Fruit fly (Drosophila melanogaster): Measurements from ENCODE around the gene CG42680.

Gene CG42680

DNA sequence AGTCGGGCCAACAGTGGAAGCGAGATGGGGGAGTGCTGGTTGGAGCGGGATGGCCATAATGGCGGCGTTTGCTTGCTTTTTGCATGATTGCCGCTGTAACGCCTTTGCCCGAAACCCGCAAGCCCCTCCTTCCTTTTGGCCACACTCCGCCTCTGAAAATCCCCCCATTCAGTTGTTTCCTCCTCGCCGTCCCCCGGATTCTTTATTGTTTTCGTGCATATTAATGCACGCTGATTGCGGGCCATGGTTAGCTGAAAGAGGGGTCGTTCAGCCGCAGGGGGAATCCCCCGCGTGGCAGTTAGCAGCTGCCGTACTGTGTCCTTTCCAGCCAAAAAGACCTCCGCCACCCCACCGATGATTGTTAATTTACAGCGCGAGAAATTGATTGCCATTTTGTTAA lies 35.2 kb downstream of the CG42680 start:
- TF ChIP-seq fd96Ca (GFP tag; IDR thresholded peaks at IDR 0.05) = 0 out of 3 replicates have a peak, but pooled peaks have one; percentile 28
- no peak for TF ChIP-seq CG34367 (tag; optimal IDR thresholded peaks at IDR 0.05)
- no peak for TF ChIP-seq CG10348 (GFP tag; IDR thresholded peaks at IDR 0.05)
- TF ChIP-seq CG8159 (tag; optimal IDR thresholded peaks at IDR 0.05) = no peak
- TF ChIP-seq CG8301 (tag; optimal IDR thresholded peaks at IDR 0.05) = no peak
- no peak for TF ChIP-seq D1 (tag; optimal IDR thresholded peaks at IDR 0.05)

DNA sequence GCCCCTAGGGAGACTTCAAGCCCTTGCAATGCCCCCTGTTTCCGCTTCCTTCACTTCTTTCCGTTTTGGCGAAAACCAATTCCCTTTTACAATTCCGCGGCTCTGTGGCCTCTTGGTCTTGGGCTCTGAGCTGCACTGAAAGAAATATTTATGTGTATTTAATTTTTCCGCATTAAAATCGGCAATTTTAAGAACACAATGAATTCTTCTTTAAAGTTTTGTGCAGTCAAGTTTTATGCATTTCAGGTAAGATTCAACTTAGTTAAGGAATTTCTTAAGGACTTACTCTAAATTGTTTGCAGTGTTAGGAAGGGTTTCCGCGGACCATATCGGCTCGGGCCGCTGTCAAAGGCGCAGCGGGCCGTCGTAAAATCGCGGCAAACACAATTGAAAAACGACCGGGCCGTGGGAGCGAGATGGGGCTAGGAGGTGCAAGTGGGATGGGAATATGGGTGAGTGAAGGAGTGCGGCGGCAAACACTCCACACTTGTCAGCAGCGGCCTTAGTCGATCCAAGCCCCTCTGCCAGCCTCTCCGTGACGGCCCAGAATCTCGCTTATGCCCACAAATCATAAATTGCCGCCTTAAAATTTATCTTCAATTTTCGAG lies 35.8 kb downstream of the CG42680 start:
- TF ChIP-seq Ets98B (GFP tag; IDR thresholded peaks at IDR 0.05) = peak; percentile 44; the same call in 1 of the 2 replicates
- TF ChIP-seq CG32121 (GFP tag; IDR thresholded peaks at IDR 0.05) = peak; percentile 31; the same call in 1 of the 2 replicates
- peak; percentile 92 for TF ChIP-seq CG9948 (tag; optimal IDR thresholded peaks at IDR 0.05)
- peak; percentile 16 for TF ChIP-seq EcR (GFP tag; optimal IDR thresholded peaks at IDR 0.05)
- peak; percentile 95 for TF ChIP-seq CG17806 (tag; optimal IDR thresholded peaks at IDR 0.05)
- peak; percentile 91 for TF ChIP-seq Snoo (tag; optimal IDR thresholded peaks at IDR 0.05)
- TF ChIP-seq CG12605 (GFP tag; IDR thresholded peaks at IDR 0.05) = peak; percentile 72
- peak; percentile 90 for TF ChIP-seq CG34367 (tag; optimal IDR thresholded peaks at IDR 0.05)
- peak; percentile 80 for TF ChIP-seq fd96Ca (GFP tag; IDR thresholded peaks at IDR 0.05)
- no peak for TF ChIP-seq CG10348 (GFP tag; IDR thresholded peaks at IDR 0.05)
- TF ChIP-seq CG4496 (GFP tag; IDR thresholded peaks at IDR 0.05) = peak; percentile 89
- TF ChIP-seq CG14655 (GFP tag; optimal IDR thresholded peaks at IDR 0.05) = peak; percentile 87
- peak; percentile 73 for TF ChIP-seq CG13204 (GFP tag; optimal IDR thresholded peaks at IDR 0.05)
- peak; percentile 72 for TF ChIP-seq rn (GFP tag; IDR thresholded peaks at IDR 0.05)
- peak; percentile 76 for TF ChIP-seq CG8301 (tag; optimal IDR thresholded peaks at IDR 0.05)
- peak; percentile 93 for TF ChIP-seq Pif1A (GFP tag; optimal IDR thresholded peaks at IDR 0.05)
- TF ChIP-seq CG8159 (tag; optimal IDR thresholded peaks at IDR 0.05) = peak; percentile 93
- peak; percentile 88 for TF ChIP-seq gl (tag; optimal IDR thresholded peaks at IDR 0.05)
- peak; percentile 90 for TF ChIP-seq Pif1B (GFP tag; optimal IDR thresholded peaks at IDR 0.05)
- peak; percentile 92 for TF ChIP-seq CG15710 (tag; optimal IDR thresholded peaks at IDR 0.05)
- TF ChIP-seq D1 (tag; optimal IDR thresholded peaks at IDR 0.05) = peak; percentile 70

dm6 chr2L:14550653-14551352 lies 37.2 kb downstream of the CG42680 start:
- TF ChIP-seq CG8159 (tag; optimal IDR thresholded peaks at IDR 0.05) (no peak), CG4496 (GFP tag; IDR thresholded peaks at IDR 0.05) (peak; percentile 79)

dm6 chr2L:14549009-14549408 lies 39.0 kb downstream of the CG42680 start, which contains the start of gene CG4218:
Gene CG4218 (minus strand): TSS chr2L:14549109.
- no peak for TF ChIP-seq CG12605 (GFP tag; IDR thresholded peaks at IDR 0.05)
- no peak for TF ChIP-seq EcR (GFP tag; optimal IDR thresholded peaks at IDR 0.05)
- TF ChIP-seq CG10348 (GFP tag; IDR thresholded peaks at IDR 0.05) = no peak
- TF ChIP-seq CG32121 (GFP tag; IDR thresholded peaks at IDR 0.05) = no peak
- no peak for TF ChIP-seq Ets98B (GFP tag; IDR thresholded peaks at IDR 0.05)
- TF ChIP-seq Pif1B (GFP tag; optimal IDR thresholded peaks at IDR 0.05) = no peak
- no peak for TF ChIP-seq rn (GFP tag; IDR thresholded peaks at IDR 0.05)
- TF ChIP-seq CG17806 (tag; optimal IDR thresholded peaks at IDR 0.05) = no peak
- TF ChIP-seq gl (tag; optimal IDR thresholded peaks at IDR 0.05) = no peak
- no peak for TF ChIP-seq CG34367 (tag; optimal IDR thresholded peaks at IDR 0.05)
- no peak for TF ChIP-seq CG14655 (GFP tag; optimal IDR thresholded peaks at IDR 0.05)
- no peak for TF ChIP-seq D1 (tag; optimal IDR thresholded peaks at IDR 0.05)
- no peak for TF ChIP-seq CG13204 (GFP tag; optimal IDR thresholded peaks at IDR 0.05)
- TF ChIP-seq Pif1A (GFP tag; optimal IDR thresholded peaks at IDR 0.05) = no peak
- no peak for TF ChIP-seq fd96Ca (GFP tag; IDR thresholded peaks at IDR 0.05)
- TF ChIP-seq CG9948 (tag; optimal IDR thresholded peaks at IDR 0.05) = no peak
- no peak for TF ChIP-seq CG8301 (tag; optimal IDR thresholded peaks at IDR 0.05)

- TF ChIP-seq CG8159 (tag; optimal IDR thresholded peaks at IDR 0.05) (peak; percentile 88), fd96Ca (GFP tag; IDR thresholded peaks at IDR 0.05) (peak; percentile 32; the same call in 1 of the 3 replicates), CG10348 (GFP tag; IDR thresholded peaks at IDR 0.05) (no peak), CG8301 (tag; optimal IDR thresholded peaks at IDR 0.05) (peak; percentile 76), EcR (GFP tag; optimal IDR thresholded peaks at IDR 0.05) (no peak), CG9948 (tag; optimal IDR thresholded peaks at IDR 0.05) (peak; percentile 88), CG13204 (GFP tag; optimal IDR thresholded peaks at IDR 0.05) (peak; percentile 56), Snoo (tag; optimal IDR thresholded peaks at IDR 0.05) (peak; percentile 62), gl (tag; optimal IDR thresholded peaks at IDR 0.05) (peak; percentile 69), D1 (tag; optimal IDR thresholded peaks at IDR 0.05) (peak; percentile 79), Ets98B (GFP tag; IDR thresholded peaks at IDR 0.05) (peak; percentile 47; the same call in 1 of the 2 replicates), Pif1A (GFP tag; optimal IDR thresholded peaks at IDR 0.05) (peak; percentile 79), CG15710 (tag; optimal IDR thresholded peaks at IDR 0.05) (peak; percentile 87), CG4496 (GFP tag; IDR thresholded peaks at IDR 0.05) (peak; percentile 69; the same call in 2 of the 3 replicates), rn (GFP tag; IDR thresholded peaks at IDR 0.05) (no peak), CG12605 (GFP tag; IDR thresholded peaks at IDR 0.05) (0 out of 2 replicates have a peak, but pooled peaks have one; percentile 43), CG32121 (GFP tag; IDR thresholded peaks at IDR 0.05) (peak; percentile 56), CG34367 (tag; optimal IDR thresholded peaks at IDR 0.05) (peak; percentile 80), Pif1B (GFP tag; optimal IDR thresholded peaks at IDR 0.05) (peak; percentile 64), CG17806 (tag; optimal IDR thresholded peaks at IDR 0.05) (peak; percentile 89), CG14655 (GFP tag; optimal IDR thresholded peaks at IDR 0.05) (peak; percentile 81)
These were observed 41.2 kb downstream of the CG42680 start for dm6 chr2L:14546629-14547366.

Measured in whole organism, pupa.